Worm (Caenorhabditis elegans): ENCODE results near the gene F13A2.2.

F13A2.2 gene

ce11 chrV:4414613-4415071 is 30.3 kb upstream of the F13A2.2 start, which contains the start of gene grl-5:
TSS of gene grl-5 (minus strand) at chrV:4414663.
- TF ChIP-seq lin-13 (tag; optimal IDR thresholded peaks at IDR 0.05) (no peak), zip-8 (tag; optimal IDR thresholded peaks at IDR 0.05) (peak; percentile 48)

ce11 chrV:4411714-4412113 is 27.3 kb upstream of the F13A2.2 start, which contains the start of gene Y47D7A.17:
TSS of gene Y47D7A.17 (minus strand) at chrV:4411814.
- TF ChIP-seq ceh-83 (GFP tag; optimal IDR thresholded peaks at IDR 0.05): no peak
- no peak for TF ChIP-seq unc-39 (tag; optimal IDR thresholded peaks at IDR 0.05)
- TF ChIP-seq elt-1 (tag; optimal IDR thresholded peaks at IDR 0.05; ENCODE audit: borderline replicate concordance, insufficient read depth): no peak
- no peak for TF ChIP-seq tbx-8 (GFP tag; optimal IDR thresholded peaks at IDR 0.05)
- TF ChIP-seq nhr-76 (tag; optimal IDR thresholded peaks at IDR 0.05): no peak
- TF ChIP-seq zip-8 (tag; optimal IDR thresholded peaks at IDR 0.05): no peak
- TF ChIP-seq bed-3 (GFP tag; optimal IDR thresholded peaks at IDR 0.05): no peak
- TF ChIP-seq unc-120 (tag; optimal IDR thresholded peaks at IDR 0.05; ENCODE audit: poor library complexity, severe bottlenecking): no peak
- TF ChIP-seq drap-1 (GFP tag; optimal IDR thresholded peaks at IDR 0.05): no peak
- no peak for TF ChIP-seq ceh-39 (tag; optimal IDR thresholded peaks at IDR 0.05)
- no peak for TF ChIP-seq blmp-1 (tag; optimal IDR thresholded peaks at IDR 0.05)

ce11 chrV:4410643-4411042 is 26.3 kb upstream of the F13A2.2 start, which contains the start of gene Y47D7A.3:
TSS of gene Y47D7A.3 (plus strand) at chrV:4410943.
- TF ChIP-seq lsy-2 (tag; optimal IDR thresholded peaks at IDR 0.05) (no peak), nhr-28 (tag; optimal IDR thresholded peaks at IDR 0.05) (no peak), elt-1 (tag; optimal IDR thresholded peaks at IDR 0.05; ENCODE audit: borderline replicate concordance, insufficient read depth) (no peak), flh-1 (GFP tag; optimal IDR thresholded peaks at IDR 0.05) (no peak), unc-62 (GFP tag; optimal IDR thresholded peaks at IDR 0.05) (no peak), M03D4.4 (tag; optimal IDR thresholded peaks at IDR 0.05) (no peak), ceh-43 (GFP tag; optimal IDR thresholded peaks at IDR 0.05) (no peak), lin-32 (GFP tag; optimal IDR thresholded peaks at IDR 0.05) (no peak), mab-5 (tag; optimal IDR thresholded peaks at IDR 0.05) (no peak), snpc-4 (tag; optimal IDR thresholded peaks at IDR 0.05) (no peak), tbx-8 (GFP tag; optimal IDR thresholded peaks at IDR 0.05) (no peak), elt-3 (tag; optimal IDR thresholded peaks at IDR 0.05) (no peak), nhr-76 (tag; optimal IDR thresholded peaks at IDR 0.05) (no peak), nhr-2 (tag; optimal IDR thresholded peaks at IDR 0.05) (no peak), mep-1 (tag; optimal IDR thresholded peaks at IDR 0.05) (no peak)

ce11 chrV:4407519-4407918 is 23.1 kb upstream of the F13A2.2 start, which contains the start of gene nhr-118:
TSS of gene nhr-118 (plus strand) at chrV:4407819.
- TF ChIP-seq nhr-28 (tag; optimal IDR thresholded peaks at IDR 0.05): no peak
- TF ChIP-seq flh-1 (GFP tag; optimal IDR thresholded peaks at IDR 0.05): no peak
- no peak for TF ChIP-seq zip-8 (tag; optimal IDR thresholded peaks at IDR 0.05)
- TF ChIP-seq ceh-43 (GFP tag; optimal IDR thresholded peaks at IDR 0.05): no peak
- TF ChIP-seq mep-1 (tag; optimal IDR thresholded peaks at IDR 0.05): no peak
- no peak for TF ChIP-seq cnd-1 (tag; optimal IDR thresholded peaks at IDR 0.05)
- TF ChIP-seq blmp-1 (tag; optimal IDR thresholded peaks at IDR 0.05): no peak
- TF ChIP-seq ham-2 (GFP tag; optimal IDR thresholded peaks at IDR 0.05): no peak
- no peak for TF ChIP-seq mls-2 (tag; optimal IDR thresholded peaks at IDR 0.05)
- TF ChIP-seq nhr-12 (tag; optimal IDR thresholded peaks at IDR 0.05): no peak
- TF ChIP-seq pha-4 (tag; optimal IDR thresholded peaks at IDR 0.05): no peak
- no peak for TF ChIP-seq bed-3 (GFP tag; optimal IDR thresholded peaks at IDR 0.05)
- TF ChIP-seq ces-1 (GFP tag; optimal IDR thresholded peaks at IDR 0.05): no peak
- no peak for TF ChIP-seq mab-5 (tag; optimal IDR thresholded peaks at IDR 0.05)
- TF ChIP-seq unc-39 (tag; optimal IDR thresholded peaks at IDR 0.05): no peak
- TF ChIP-seq nhr-237 (tag; optimal IDR thresholded peaks at IDR 0.05): no peak
- no peak for TF ChIP-seq lsy-2 (tag; optimal IDR thresholded peaks at IDR 0.05)
- TF ChIP-seq M03D4.4 (tag; optimal IDR thresholded peaks at IDR 0.05): no peak
- TF ChIP-seq tbx-8 (GFP tag; optimal IDR thresholded peaks at IDR 0.05): no peak

ce11 chrV:4401865-4402264 is 17.5 kb upstream of the F13A2.2 start, which contains the start of gene F13A2.5:
TSS of gene F13A2.5 (minus strand) at chrV:4401965.
- TF ChIP-seq sptf-1 (tag; optimal IDR thresholded peaks at IDR 0.05): no peak
- TF ChIP-seq ham-2 (GFP tag; optimal IDR thresholded peaks at IDR 0.05): no peak
- TF ChIP-seq nhr-2 (tag; optimal IDR thresholded peaks at IDR 0.05): no peak
- no peak for TF ChIP-seq pha-4 (tag; optimal IDR thresholded peaks at IDR 0.05)
- no peak for TF ChIP-seq ceh-83 (GFP tag; optimal IDR thresholded peaks at IDR 0.05)
- TF ChIP-seq lin-32 (GFP tag; optimal IDR thresholded peaks at IDR 0.05): no peak
- TF ChIP-seq zip-8 (tag; optimal IDR thresholded peaks at IDR 0.05): no peak
- TF ChIP-seq M03D4.4 (tag; optimal IDR thresholded peaks at IDR 0.05): no peak
- TF ChIP-seq cnd-1 (tag; optimal IDR thresholded peaks at IDR 0.05): no peak
- no peak for TF ChIP-seq mab-5 (tag; optimal IDR thresholded peaks at IDR 0.05)
- TF ChIP-seq ces-1 (GFP tag; optimal IDR thresholded peaks at IDR 0.05): no peak
- no peak for TF ChIP-seq mep-1 (tag; optimal IDR thresholded peaks at IDR 0.05)
